Worm (Caenorhabditis elegans) whole organism, L4 larva: Measurements from ENCODE around the gene F19H8.2.
A peak's percentile ranks its signal among the peaks of the same experiment; 100 is the strongest.

Experiments
- D1046.2 ChIP-seq: fragments of 200-800 bp; sonication (Bioruptor generic); IDR thresholded peaks from 2 replicates; pipeline ENCODE4 v1.3.6; 2022; ENCODE audit warnings: missing genetic modification characterization, missing compliant biosample characterization
- F10B5.3 ChIP-seq: sonication (generic microtip); optimal IDR thresholded peaks from 2 replicates; lab custom pipeline; 2016; ENCODE audit warnings: mild to moderate bottlenecking, missing genetic modification characterization, missing compliant biosample characterization
- F37D6.2 ChIP-seq: sonication (generic microtip); optimal IDR thresholded peaks from 2 replicates; lab custom pipeline; 2016; ENCODE audit warnings: mild to moderate bottlenecking, missing genetic modification characterization, missing compliant biosample characterization
- F44E2.7 ChIP-seq: fragments of 200-800 bp; sonication (Bioruptor generic); IDR thresholded peaks from 2 replicates; pipeline ENCODE4 v2.1.2; 2022; ENCODE audit warnings: missing genetic modification characterization, missing compliant biosample characterization
- Y48G9A.11 ChIP-seq: fragments of 200-800 bp; sonication (Bioruptor generic); IDR thresholded peaks from 2 replicates; pipeline ENCODE4 v1.3.6; 2022; ENCODE audit warnings: missing genetic modification reagents, missing genetic modification characterization, missing compliant biosample characterization
- Y5F2A.4 ChIP-seq: fragments of 200-800 bp; sonication (Bioruptor generic); optimal IDR thresholded peaks from 2 replicates; lab custom pipeline; 2018; ENCODE audit warnings: mild to moderate bottlenecking, missing genetic modification characterization, missing compliant biosample characterization
- Y75B8A.6 ChIP-seq: fragments of 200-800 bp; sonication (Bioruptor generic); IDR thresholded peaks from 2 replicates; pipeline ENCODE4 v1.3.6; 2022; ENCODE audit warnings: missing genetic modification reagents, missing genetic modification characterization, missing compliant biosample characterization
- ZK337.2 ChIP-seq: fragments of 200-800 bp; sonication (Bioruptor generic); IDR thresholded peaks from 2 replicates; pipeline ENCODE4 v1.3.6; 2022; ENCODE audit warnings: missing genetic modification reagents, missing genetic modification characterization, missing compliant biosample characterization
- ZK546.5 ChIP-seq, 2 experiments: sonication (generic microtip); optimal IDR thresholded peaks; 2 replicates each; lab custom pipeline; 2017; ENCODE audit warnings: missing biosample characterization in 2 of 2, missing genetic modification characterization in 2 of 2
- ama-1 ChIP-seq: fragments of 150-350 bp; optimal IDR thresholded peaks from 2 replicates; lab custom pipeline; 2014; ENCODE audit warnings: inconsistent platforms, mixed read lengths
- arid-1 ChIP-seq: fragments of 200-800 bp; sonication (Bioruptor generic); conservative IDR thresholded peaks from 2 replicates; pipeline ENCODE4 v1.3.6; 2022; ENCODE audit warnings: missing genetic modification reagents, missing genetic modification characterization, missing compliant biosample characterization
- ceh-20 ChIP-seq: fragments of 200-800 bp; sonication (Bioruptor generic); IDR thresholded peaks from 2 replicates; pipeline ENCODE4 v1.3.6; 2022; ENCODE audit warnings: missing genetic modification reagents, missing genetic modification characterization, missing compliant biosample characterization
- ceh-28 ChIP-seq: fragments of 150-350 bp; optimal IDR thresholded peaks from 2 replicates; lab custom pipeline; 2014; ENCODE audit warnings: missing biosample characterization, missing genetic modification reagents, missing genetic modification characterization
- ceh-62 ChIP-seq: sonication (generic microtip); optimal IDR thresholded peaks from 2 replicates; lab custom pipeline; 2017; ENCODE audit warnings: missing biosample characterization, missing genetic modification characterization
- cey-2 ChIP-seq: sonication (generic microtip); optimal IDR thresholded peaks from 3 replicates; lab custom pipeline; 2017; ENCODE audit warnings: missing genetic modification characterization, mild to moderate bottlenecking, missing compliant biosample characterization, antibody characterized with exemption, borderline replicate concordance; ENCODE audit not compliant: insufficient read depth
- ctbp-1 ChIP-seq: fragments of 200-800 bp; sonication (Bioruptor generic); IDR thresholded peaks from 2 replicates; pipeline ENCODE4 v1.3.6; 2022; ENCODE audit warnings: missing genetic modification reagents, missing genetic modification characterization, missing compliant biosample characterization
- daf-12 ChIP-seq: fragments of 150-350 bp; optimal IDR thresholded peaks from 2 replicates; lab custom pipeline; 2014; ENCODE audit warnings: missing biosample characterization, missing genetic modification reagents, missing genetic modification characterization
- daf-19 ChIP-seq: fragments of 200-800 bp; sonication (Bioruptor generic); conservative IDR thresholded peaks from 2 replicates; pipeline ENCODE4 v1.3.6; 2022; ENCODE audit warnings: missing genetic modification characterization, missing compliant biosample characterization
- daf-8 ChIP-seq: fragments of 200-800 bp; sonication (Bioruptor generic); IDR thresholded peaks from 2 replicates; pipeline ENCODE4 v1.3.6; 2022; ENCODE audit warnings: missing genetic modification characterization, missing compliant biosample characterization
- dmd-8 ChIP-seq: fragments of 200-800 bp; sonication (Bioruptor generic); IDR thresholded peaks from 2 replicates; pipeline ENCODE4 v1.3.6; 2022; ENCODE audit warnings: missing genetic modification characterization, missing compliant biosample characterization
- dmd-9 ChIP-seq: fragments of 200-800 bp; sonication (Bioruptor generic); IDR thresholded peaks from 2 replicates; pipeline ENCODE4 v1.3.6; 2022; ENCODE audit warnings: missing genetic modification reagents, missing genetic modification characterization, missing compliant biosample characterization
- egl-27 ChIP-seq: sonication (generic microtip); optimal IDR thresholded peaks from 3 replicates; lab custom pipeline; 2017; ENCODE audit warnings: missing biosample characterization, missing genetic modification reagents, missing genetic modification characterization
- egl-43 ChIP-seq: fragments of 200-800 bp; sonication (Bioruptor generic); IDR thresholded peaks from 2 replicates; pipeline ENCODE4 v1.3.6; 2022; ENCODE audit warnings: missing genetic modification reagents, missing genetic modification characterization, missing compliant biosample characterization
- fkh-10 ChIP-seq: fragments of 150-350 bp; optimal IDR thresholded peaks from 2 replicates; lab custom pipeline; 2014; ENCODE audit warnings: missing biosample characterization, missing genetic modification reagents, missing genetic modification characterization
- fos-1 ChIP-seq: fragments of 150-350 bp; optimal IDR thresholded peaks from 2 replicates; lab custom pipeline; 2014; ENCODE audit warnings: missing biosample characterization, missing genetic modification characterization
- hif-1 ChIP-seq, 2 experiments: sonication (generic microtip); optimal IDR thresholded peaks; 2 replicates each; lab custom pipeline; 2016 to 2017; ENCODE audit warnings: missing compliant biosample characterization in 2 of 2, missing genetic modification characterization in 2 of 2, missing genetic modification reagents in 2 of 2, missing genotype in 2 of 2, mild to moderate bottlenecking in 1 of 2
- hlh-11 ChIP-seq: fragments of 200-800 bp; sonication (Bioruptor generic); optimal IDR thresholded peaks from 2 replicates; lab custom pipeline; 2018; ENCODE audit warnings: mild to moderate bottlenecking, missing genetic modification characterization, missing compliant biosample characterization
- hlh-30 ChIP-seq: sonication (generic microtip); optimal IDR thresholded peaks from 2 replicates; lab custom pipeline; 2017; ENCODE audit warnings: antibody characterized with exemption, mild to moderate bottlenecking, missing genetic modification characterization, missing compliant biosample characterization; ENCODE audit not compliant: insufficient read depth
- hmg-1.1 ChIP-seq: fragments of 200-800 bp; sonication (Bioruptor generic); IDR thresholded peaks from 2 replicates; pipeline ENCODE4 v1.3.6; 2022; ENCODE audit warnings: missing genetic modification reagents, missing genetic modification characterization, missing compliant biosample characterization
- jun-1 ChIP-seq: fragments of 150-350 bp; optimal IDR thresholded peaks from 2 replicates; lab custom pipeline; 2014; ENCODE audit warnings: missing biosample characterization, missing genetic modification reagents, missing genetic modification characterization
- lim-7 ChIP-seq: fragments of 200-800 bp; sonication (Bioruptor generic); IDR thresholded peaks from 2 replicates; pipeline ENCODE4 v1.3.6; 2022; ENCODE audit warnings: missing genetic modification characterization, missing compliant biosample characterization
- lin-1 ChIP-seq: fragments of 200-800 bp; sonication (Bioruptor generic); IDR thresholded peaks from 2 replicates; pipeline ENCODE4 v1.3.6; 2022; ENCODE audit warnings: missing genetic modification reagents, missing genetic modification characterization, missing compliant biosample characterization
- lin-13 ChIP-seq: fragments of 150-350 bp; optimal IDR thresholded peaks from 2 replicates; lab custom pipeline; 2014; ENCODE audit warnings: missing biosample characterization, missing genetic modification reagents, missing genetic modification characterization
- lin-15B ChIP-seq: fragments of 150-350 bp; sonication (generic microtip); optimal IDR thresholded peaks from 3 replicates; lab custom pipeline; 2014; ENCODE audit warnings: missing biosample characterization, missing genetic modification characterization
- lsy-2 ChIP-seq, 2 experiments: fragments of 150-350 bp in 1 of 2; sonication (generic microtip) in 1 of 2; optimal IDR thresholded peaks; 2 replicates each; lab custom pipeline; 2014 to 2017; ENCODE audit warnings: missing biosample characterization in 2 of 2, missing genetic modification characterization in 2 of 2
- madf-9 ChIP-seq: fragments of 200-800 bp; sonication (Bioruptor generic); conservative IDR thresholded peaks from 2 replicates; pipeline ENCODE4 v1.3.6; 2022; ENCODE audit warnings: missing genetic modification reagents, missing genetic modification characterization, missing compliant biosample characterization
- mep-1 ChIP-seq: fragments of 150-350 bp; sonication (generic microtip); optimal IDR thresholded peaks from 3 replicates; lab custom pipeline; 2014; ENCODE audit warnings: missing biosample characterization, missing genetic modification characterization
- nhr-10 ChIP-seq: fragments of 150-350 bp; optimal IDR thresholded peaks from 2 replicates; lab custom pipeline; 2014; ENCODE audit warnings: missing biosample characterization, missing genetic modification characterization
- nhr-111 ChIP-seq: fragments of 200-800 bp; sonication (Bioruptor generic); optimal IDR thresholded peaks from 2 replicates; lab custom pipeline; 2018; ENCODE audit warnings: mild to moderate bottlenecking, missing genetic modification characterization, missing compliant biosample characterization
- nhr-28 ChIP-seq: fragments of 150-350 bp; optimal IDR thresholded peaks from 2 replicates; lab custom pipeline; 2014; ENCODE audit warnings: missing biosample characterization, missing genetic modification characterization
- nhr-41 ChIP-seq: fragments of 200-800 bp; sonication (Bioruptor generic); IDR thresholded peaks from 2 replicates; pipeline ENCODE4 v1.3.6; 2022; ENCODE audit warnings: missing genetic modification reagents, missing genetic modification characterization, missing compliant biosample characterization
- nhr-6 ChIP-seq: fragments of 150-350 bp; optimal IDR thresholded peaks from 2 replicates; lab custom pipeline; 2014; ENCODE audit warnings: missing biosample characterization, missing genetic modification characterization
- pha-4 ChIP-seq, 2 experiments: fragments of 150-350 bp in 1 of 2; fragments of 200-800 bp in 1 of 2; sonication (Bioruptor generic) in 1 of 2; IDR thresholded peaks in 1 of 2; optimal IDR thresholded peaks in 1 of 2; 2 replicates each; pipeline versions ENCODE4 v1.3.6 to Lab custom; 2014 to 2022; ENCODE audit warnings: missing genetic modification characterization in 2 of 2, missing genetic modification reagents in 2 of 2, missing biosample characterization in 1 of 2, missing compliant biosample characterization in 1 of 2
- sdz-12 ChIP-seq: fragments of 200-800 bp; sonication (Bioruptor generic); optimal IDR thresholded peaks from 2 replicates; lab custom pipeline; 2018; ENCODE audit warnings: mild to moderate bottlenecking, missing genetic modification characterization, missing compliant biosample characterization
- set-16 ChIP-seq: fragments of 200-800 bp; sonication (Bioruptor generic); IDR thresholded peaks from 2 replicates; pipeline ENCODE4 v1.3.6; 2022; ENCODE audit warnings: missing genetic modification reagents, missing genetic modification characterization, missing compliant biosample characterization
- spr-1 ChIP-seq: sonication (generic microtip); optimal IDR thresholded peaks from 2 replicates; lab custom pipeline; 2016; ENCODE audit warnings: mild to moderate bottlenecking, missing genetic modification characterization, missing compliant biosample characterization
- unc-62 ChIP-seq, 3 experiments: fragments of 150-350 bp in 1 of 3; sonication (generic microtip); optimal IDR thresholded peaks in 2 of 3; peaks in 1 of 3; 1 replicate in 1 of 3; 2 replicates in 2 of 3; lab custom pipeline; 2014 to 2017; ENCODE audit warnings: missing biosample characterization in 3 of 3, missing genetic modification characterization in 3 of 3, missing genetic modification reagents in 3 of 3, missing genotype in 1 of 3
- vab-7 ChIP-seq: fragments of 200-800 bp; sonication (Bioruptor generic); IDR thresholded peaks from 2 replicates; pipeline ENCODE4 v1.3.6; 2022; ENCODE audit warnings: missing genetic modification reagents, missing genetic modification characterization, missing compliant biosample characterization
- zfp-3 ChIP-seq: fragments of 200-800 bp; sonication (Bioruptor generic); conservative IDR thresholded peaks from 2 replicates; pipeline ENCODE4 v1.3.6; 2022; ENCODE audit warnings: missing genetic modification reagents, missing genetic modification characterization, missing compliant biosample characterization
- ztf-11 ChIP-seq: fragments of 150-350 bp; optimal IDR thresholded peaks from 2 replicates; lab custom pipeline; 2014; ENCODE audit warnings: missing biosample characterization, missing genetic modification characterization

The F19H8.2 gene

ce11 chrII:14635179-14635578 is 29.5 kb upstream of the F19H8.2 start (continued):
- TF ChIP-seq ZK337.2 (GFP tag; lab: Robert Waterston, UW), result no peak
- no peak for TF ChIP-seq spr-1 (tag; lab: Kevin White, UChicago)
- no peak for TF ChIP-seq fkh-10 (GFP tag; lab: Kevin White, UChicago)
- TF ChIP-seq set-16, result peak; percentile 29; the same call in 1 of the 2 replicates
- TF ChIP-seq nhr-10 (tag; lab: Kevin White, UChicago), result no peak
- peak; percentile 32 for TF ChIP-seq hlh-11 (tag; lab: Kevin White, UChicago)
- TF ChIP-seq fos-1 (tag; lab: Kevin White, UChicago), result no peak
- TF ChIP-seq zfp-3 (GFP tag; lab: Robert Waterston, UW), result peak; percentile 55; the same call in 1 of the 2 replicates
- TF ChIP-seq vab-7 (GFP tag; lab: Robert Waterston, UW), result peak; percentile 71
- TF ChIP-seq ctbp-1 (GFP tag; lab: Robert Waterston, UW), result peak; percentile 8; the same call in 1 of the 2 replicates
- TF ChIP-seq dmd-8, result peak; percentile 84
- TF ChIP-seq Y48G9A.11, result peak; percentile 71
- TF ChIP-seq hmg-1.1 (GFP tag; lab: Robert Waterston, UW), result peak; percentile 88
- TF ChIP-seq lin-13 (GFP tag; lab: Kevin White, UChicago), result no peak
- TF ChIP-seq nhr-111, result no peak
- TF ChIP-seq dmd-9 (GFP tag; lab: Robert Waterston, UW), result no peak
- no peak for TF ChIP-seq lin-1
- TF ChIP-seq lsy-2 (tag; optimal IDR thresholded peaks at IDR 0.05; lab: Kevin White, UChicago), result no peak
- peak; percentile 67; the same call in 1 of the 2 replicates for TF ChIP-seq ceh-20 (GFP tag; lab: Robert Waterston, UW)
- peak; percentile 64; the same call in 1 of the 2 replicates for TF ChIP-seq arid-1
- no peak for TF ChIP-seq ZK546.5 (tag; optimal IDR thresholded peaks at IDR 0.05; lab: Kevin White, UChicago)
- TF ChIP-seq Y5F2A.4 (GFP tag; lab: Kevin White, UChicago), result no peak
- no peak for TF ChIP-seq daf-12
- no peak for TF ChIP-seq F10B5.3 (tag; lab: Kevin White, UChicago)
- peak; percentile 65 for TF ChIP-seq hlh-30 (tag; lab: Kevin White, UChicago)
- no peak for TF ChIP-seq egl-27 (tag; lab: Kevin White, UChicago)
- no peak for TF ChIP-seq pha-4 (GFP tag; IDR thresholded peaks at IDR 0.05; lab: Robert Waterston, UW)
- no peak for TF ChIP-seq pha-4 (tag; optimal IDR thresholded peaks at IDR 0.05; lab: Kevin White, UChicago)
- TF ChIP-seq daf-8 (GFP tag; lab: Robert Waterston, UW), result no peak
- no peak for TF ChIP-seq nhr-41 (GFP tag; lab: Robert Waterston, UW)
- TF ChIP-seq jun-1 (tag; lab: Kevin White, UChicago), result no peak
- TF ChIP-seq unc-62 (GFP tag; optimal IDR thresholded peaks at IDR 0.05 in 1 of 2; lab: Kevin White, UChicago), result peak in 1 of 2 experiments; percentile 96
- no peak for TF ChIP-seq unc-62 (tag; optimal IDR thresholded peaks at IDR 0.05; lab: Kevin White, UChicago)
- TF ChIP-seq hif-1 (tag; optimal IDR thresholded peaks at IDR 0.05; lab: Kevin White, UChicago), result no peak
- TF ChIP-seq D1046.2 (GFP tag; lab: Robert Waterston, UW), result 0 out of 2 replicates have a peak, but pooled peaks have one; percentile 63
- no peak for TF ChIP-seq cey-2 (tag; lab: Kevin White, UChicago)
- no peak for TF ChIP-seq ama-1 (lab: Kevin White, UChicago)
- no peak for TF ChIP-seq ceh-62
- TF ChIP-seq F44E2.7 (GFP tag; lab: Robert Waterston, UW), result no peak
- no peak for TF ChIP-seq ceh-28 (tag; lab: Kevin White, UChicago)
- no peak for TF ChIP-seq mep-1 (tag; lab: Kevin White, UChicago)
- TF ChIP-seq F37D6.2 (tag; lab: Kevin White, UChicago), result no peak
- TF ChIP-seq madf-9 (GFP tag; lab: Robert Waterston, UW), result no peak; the same call in 1 of the 2 replicates
- TF ChIP-seq sdz-12, result peak; percentile 19
- peak; percentile 36 for TF ChIP-seq nhr-28 (tag; lab: Kevin White, UChicago)
- no peak for TF ChIP-seq daf-19 (GFP tag; lab: Robert Waterston, UW)
- TF ChIP-seq lim-7 (GFP tag; lab: Robert Waterston, UW), result peak; percentile 76
- TF ChIP-seq egl-43 (GFP tag; lab: Robert Waterston, UW), result peak; percentile 85
- peak; percentile 61; the same call in 1 of the 2 replicates for TF ChIP-seq Y75B8A.6
- no peak for TF ChIP-seq nhr-6 (tag; lab: Kevin White, UChicago)
- no peak for TF ChIP-seq ztf-11 (tag; lab: Kevin White, UChicago)
- TF ChIP-seq lin-15B (tag; lab: Kevin White, UChicago), result no peak
